Fruit fly (Drosophila melanogaster) whole organism, embryonic: ENCODE measurements around the gene Cpr66Cb.

Source experiments
- Ada2b ChIP-seq: fragments of 200-800 bp; sonication (Bioruptor generic); IDR thresholded peaks from 2 replicates; pipeline ENCODE4 v1.3.6; 2022; ENCODE audit warnings: missing biosample characterization, missing genetic modification characterization
- C15 ChIP-seq: fragments of 200-800 bp; sonication (Bioruptor generic); IDR thresholded peaks from 3 replicates; pipeline ENCODE4 v1.3.6; 2022; ENCODE audit warnings: missing biosample characterization, missing genetic modification characterization
- CG10147 ChIP-seq: fragments of 200-800 bp; sonication (Bioruptor generic); optimal IDR thresholded peaks from 2 replicates; lab custom pipeline; 2019; ENCODE audit warnings: missing biosample characterization, mild to moderate bottlenecking, missing genetic modification characterization, moderate library complexity
- CG11093 ChIP-seq: fragments of 200-800 bp; sonication (Bioruptor generic); IDR thresholded peaks from 3 replicates; pipeline ENCODE4 v1.3.6; 2022; ENCODE audit warnings: missing biosample characterization, missing genetic modification characterization
- CG12942 ChIP-seq: fragments of 200-800 bp; sonication (Bioruptor generic); optimal IDR thresholded peaks from 3 replicates; lab custom pipeline; 2016; ENCODE audit warnings: missing biosample characterization, missing genetic modification characterization
- CG14965 ChIP-seq: fragments of 200-800 bp; sonication (Bioruptor generic); optimal IDR thresholded peaks from 2 replicates; lab custom pipeline; 2016; ENCODE audit warnings: missing biosample characterization, missing genetic modification characterization, borderline replicate concordance
- CG15011 ChIP-seq: fragments of 200-800 bp; sonication (Bioruptor generic); optimal IDR thresholded peaks from 3 replicates; lab custom pipeline; 2018; ENCODE audit warnings: missing biosample characterization, mild to moderate bottlenecking, missing genetic modification characterization
- CG17612 ChIP-seq: fragments of 200-800 bp; sonication (Bioruptor generic); IDR thresholded peaks from 2 replicates; pipeline ENCODE4 v1.3.6; 2022; ENCODE audit warnings: missing biosample characterization, missing genetic modification characterization
- CG18764 ChIP-seq: fragments of 200-800 bp; sonication (Bioruptor generic); optimal IDR thresholded peaks from 3 replicates; lab custom pipeline; 2016; ENCODE audit warnings: missing biosample characterization, missing genetic modification characterization
- CG2199 ChIP-seq: fragments of 200-800 bp; sonication (Bioruptor generic); IDR thresholded peaks from 3 replicates; pipeline ENCODE4 v1.3.6; 2022; ENCODE audit warnings: missing biosample characterization, missing genetic modification characterization
- CG31388 ChIP-seq: fragments of 200-800 bp; sonication (Bioruptor generic); optimal IDR thresholded peaks from 2 replicates; lab custom pipeline; 2016; ENCODE audit warnings: missing biosample characterization, missing genetic modification characterization
- CG32772 ChIP-seq: fragments of 200-800 bp; sonication (Bioruptor generic); IDR thresholded peaks from 2 replicates; pipeline ENCODE4 v1.3.6; 2022; ENCODE audit warnings: missing biosample characterization, missing genetic modification characterization
- CG33213 ChIP-seq: fragments of 200-800 bp; sonication (Bioruptor generic); optimal IDR thresholded peaks from 3 replicates; lab custom pipeline; 2016; ENCODE audit warnings: missing biosample characterization, missing genetic modification characterization
- CG4282 ChIP-seq: fragments of 200-800 bp; sonication (Bioruptor generic); optimal IDR thresholded peaks from 2 replicates; lab custom pipeline; 2016; ENCODE audit warnings: missing biosample characterization, missing genetic modification characterization
- CG4360 ChIP-seq: fragments of 200-800 bp; sonication (Bioruptor generic); IDR thresholded peaks from 2 replicates; pipeline ENCODE4 v1.3.6; 2022; ENCODE audit warnings: missing biosample characterization, missing genetic modification characterization
- CG6689 ChIP-seq: fragments of 200-800 bp; sonication (Bioruptor generic); IDR thresholded peaks from 2 replicates; pipeline ENCODE4 v1.3.6; 2022; ENCODE audit warnings: missing biosample characterization, missing genetic modification characterization
- CTCF ChIP-seq: fragments of 200-800 bp; sonication (Bioruptor generic); optimal IDR thresholded peaks from 2 replicates; lab custom pipeline; 2017; ENCODE audit warnings: missing biosample characterization, mild to moderate bottlenecking, missing genetic modification characterization, moderate library complexity
- CkIIα-i1 ChIP-seq: fragments of 200-800 bp; sonication (Bioruptor generic); IDR thresholded peaks from 2 replicates; pipeline ENCODE4 v1.3.6; 2022; ENCODE audit warnings: missing biosample characterization, missing genetic modification characterization
- Deaf1 ChIP-seq: fragments of 200-800 bp; optimal IDR thresholded peaks from 3 replicates; lab custom pipeline; 2019; ENCODE audit warnings: missing biosample characterization, mild to moderate bottlenecking, missing genetic modification characterization, moderate library complexity
- Dip2 ChIP-seq: fragments of 200-800 bp; sonication (Bioruptor generic); IDR thresholded peaks from 2 replicates; pipeline ENCODE4 v1.3.6; 2022; ENCODE audit warnings: missing biosample characterization, missing genetic modification characterization
- Drgx ChIP-seq: fragments of 200-800 bp; sonication (Bioruptor generic); IDR thresholded peaks from 2 replicates; pipeline ENCODE4 v1.3.6; 2022; ENCODE audit warnings: missing biosample characterization, missing genetic modification characterization
- Hr51 ChIP-seq, 2 experiments: fragments of 200-800 bp; sonication (Bioruptor generic); optimal IDR thresholded peaks; 2 replicates in 1 of 2; 3 replicates in 1 of 2; lab custom pipeline; 2016 to 2018; ENCODE audit warnings: missing biosample characterization in 2 of 2, missing genetic modification characterization in 2 of 2, mild to moderate bottlenecking in 1 of 2, moderate library complexity in 1 of 2
- Jarid2 ChIP-seq: fragments of 200-800 bp; sonication (Bioruptor generic); optimal IDR thresholded peaks from 3 replicates; lab custom pipeline; 2017; ENCODE audit warnings: mild to moderate bottlenecking, missing biosample characterization, missing genetic modification reagents, missing genetic modification characterization
- Pdp1 ChIP-seq, 2 experiments: fragments of 200-800 bp; sonication (Bioruptor generic); optimal IDR thresholded peaks; 3 replicates each; lab custom pipeline; 2016; ENCODE audit warnings: missing biosample characterization in 2 of 2, missing genetic modification characterization in 2 of 2, mild to moderate bottlenecking in 1 of 2, moderate library complexity in 1 of 2
- Ssrp ChIP-seq: fragments of 200-800 bp; sonication (Bioruptor generic); optimal IDR thresholded peaks from 2 replicates; lab custom pipeline; 2018; ENCODE audit warnings: missing biosample characterization, mild to moderate bottlenecking, missing genetic modification characterization, moderate library complexity
- dmrt99B ChIP-seq: fragments of 200-800 bp; sonication (Bioruptor generic); optimal IDR thresholded peaks from 2 replicates; lab custom pipeline; 2018; ENCODE audit warnings: missing biosample characterization, mild to moderate bottlenecking, missing genetic modification characterization, moderate library complexity
- dpn ChIP-seq, 2 experiments: fragments of 200-800 bp; sonication (Bioruptor generic); optimal IDR thresholded peaks; 3 replicates each; lab custom pipeline; 2016; ENCODE audit warnings: missing biosample characterization in 2 of 2, missing genetic modification characterization in 2 of 2
- fd102C ChIP-seq: fragments of 200-800 bp; sonication (Bioruptor generic); optimal IDR thresholded peaks from 2 replicates; lab custom pipeline; 2018; ENCODE audit warnings: missing biosample characterization, mild to moderate bottlenecking, missing genetic modification characterization, moderate library complexity
- nau ChIP-seq: fragments of 200-800 bp; sonication (Bioruptor generic); optimal IDR thresholded peaks from 3 replicates; lab custom pipeline; 2017; ENCODE audit warnings: missing biosample characterization, mild to moderate bottlenecking, missing genetic modification characterization, missing genetic modification reagents
- onecut ChIP-seq: fragments of 200-800 bp; sonication (Bioruptor generic); IDR thresholded peaks from 2 replicates; pipeline ENCODE4 v1.3.6; 2022; ENCODE audit warnings: missing biosample characterization, missing genetic modification characterization
- row ChIP-seq: fragments of 200-800 bp; sonication (Bioruptor generic); IDR thresholded peaks from 3 replicates; pipeline ENCODE4 v1.3.6; 2022; ENCODE audit warnings: missing biosample characterization, missing genetic modification characterization
- sens ChIP-seq: fragments of 200-800 bp; sonication (Bioruptor generic); peaks from one replicate; lab custom pipeline; 2016; ENCODE audit warnings: missing biosample characterization, missing genetic modification characterization
- sens-2 ChIP-seq: fragments of 200-800 bp; sonication (Bioruptor generic); IDR thresholded peaks from 2 replicates; pipeline ENCODE4 v1.3.6; 2022; ENCODE audit warnings: missing biosample characterization, missing genetic modification characterization
- sisA ChIP-seq: fragments of 200-800 bp; sonication (Bioruptor generic); IDR thresholded peaks from 2 replicates; pipeline ENCODE4 v1.3.6; 2022; ENCODE audit warnings: missing biosample characterization, missing genetic modification characterization
- tx ChIP-seq: fragments of 200-800 bp; sonication (Bioruptor generic); optimal IDR thresholded peaks from 2 replicates; lab custom pipeline; 2016; ENCODE audit warnings: missing biosample characterization, missing genetic modification characterization

Cpr66Cb gene

DNA sequence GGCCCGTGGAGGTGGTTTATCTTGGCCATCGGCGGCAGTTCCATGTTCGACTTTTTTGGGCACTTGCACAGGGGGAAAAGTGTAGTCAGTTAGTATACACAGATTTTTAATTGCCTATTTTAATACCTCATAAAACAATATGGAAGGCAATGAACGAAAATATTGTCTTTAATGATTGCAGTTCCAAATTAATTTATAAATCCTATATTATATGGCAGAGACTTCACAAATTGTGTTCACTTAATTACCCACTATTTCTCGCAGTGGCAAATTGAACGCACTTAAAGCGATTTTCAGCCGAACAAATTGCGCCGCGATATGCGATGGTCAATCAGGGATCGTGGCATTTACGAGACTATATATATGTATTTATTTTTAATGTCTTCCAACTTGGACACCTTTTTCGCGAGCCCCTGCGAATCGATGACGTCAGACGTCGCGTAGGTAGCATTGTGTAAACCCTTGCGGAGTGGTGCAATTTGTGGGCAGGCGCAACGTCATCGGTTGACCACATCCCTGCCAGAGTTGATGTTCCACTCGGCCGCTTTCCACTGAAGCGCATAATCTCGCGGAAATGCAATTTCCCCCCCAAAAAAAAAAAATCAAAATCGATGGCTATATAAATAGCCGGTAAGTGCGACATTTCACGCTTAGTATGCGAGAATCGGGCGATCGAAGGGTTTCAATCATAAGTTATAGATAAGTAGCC lies 16.2 kb upstream of the Cpr66Cb start, which contains the start of gene CG13670:
CG13670 (plus strand) TSS at position 659 of the 709 bp plus-strand sequence.
- TF ChIP-seq sens (GFP tag; lab: Kevin White, UChicago) (peak; percentile 1), CG6689 (GFP tag; lab: Robert Waterston, UW) (0 out of 2 replicates have a peak, but pooled peaks have one; percentile 9), dmrt99B (tag; lab: Kevin White, UChicago) (peak; percentile 2), CG10147 (GFP tag; lab: Kevin White, UChicago) (no peak), Drgx (GFP tag; lab: Robert Waterston, UW) (peak; percentile 62), CG18764 (no peak), CG11093 (GFP tag; lab: Robert Waterston, UW) (no peak), CG4282 (GFP tag; lab: Kevin White, UChicago) (no peak), Ada2b (GFP tag; lab: Robert Waterston, UW) (0 out of 2 replicates have a peak, but pooled peaks have one; percentile 22), CG15011 (no peak), Hr51 (GFP tag; optimal IDR thresholded peaks at IDR 0.05; lab: Kevin White, UChicago) (peak in 1 of 2 experiments; percentile 1)

DNA sequence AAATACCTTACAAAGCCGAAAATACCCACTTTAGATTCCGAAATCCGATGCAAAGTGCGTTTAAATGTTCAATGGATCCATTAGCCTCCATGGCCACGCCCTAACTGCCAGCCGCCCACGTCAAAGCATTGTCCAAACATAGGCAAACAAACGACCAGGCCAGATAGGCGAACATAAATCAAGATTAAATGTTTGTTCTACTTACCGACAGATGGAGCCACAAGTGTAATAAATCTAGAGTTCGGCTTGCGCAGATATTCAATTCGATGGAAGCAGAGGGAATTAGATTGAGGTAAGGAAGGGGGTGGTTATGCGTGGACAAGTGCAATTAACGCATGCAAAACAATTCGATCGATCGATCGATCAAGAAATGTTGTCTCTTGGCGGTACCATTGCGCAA lies 12.7 kb upstream of the Cpr66Cb start:
- peak; percentile 38 for TF ChIP-seq sens (GFP tag; lab: Kevin White, UChicago)
- no peak for TF ChIP-seq CkIIα-i1 (GFP tag; lab: Robert Waterston, UW)
- TF ChIP-seq tx, result no peak
- peak; percentile 90 for TF ChIP-seq CG14965
- TF ChIP-seq Ssrp, result no peak
- peak; percentile 84 for TF ChIP-seq CTCF (GFP tag; lab: Kevin White, UChicago)
- no peak for TF ChIP-seq CG33213
- TF ChIP-seq sisA (GFP tag; lab: Robert Waterston, UW), result no peak

DNA sequence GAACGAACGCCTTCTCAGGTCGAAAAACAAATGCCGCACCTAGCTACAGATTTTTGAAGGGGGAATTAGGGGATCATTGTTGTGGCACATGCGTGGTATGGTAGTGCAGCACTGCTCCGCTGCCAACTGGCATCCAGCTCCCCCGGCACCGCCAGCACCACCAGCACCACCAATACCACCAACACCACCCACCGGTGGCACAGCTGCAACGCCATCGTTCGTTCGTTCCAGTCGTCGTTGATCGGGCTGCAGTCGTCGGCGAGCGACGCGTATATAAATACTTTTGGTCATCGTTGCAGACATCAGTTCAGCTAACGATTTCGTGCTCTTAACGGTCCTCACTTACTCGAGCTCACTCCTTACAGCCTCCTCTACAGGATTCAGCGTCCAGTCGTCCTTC lies 10.9 kb upstream of the Cpr66Cb start, which contains the start of gene CG34461:
CG34461 (plus strand) TSS at position 301 of the 400 bp plus-strand sequence.
- TF ChIP-seq CG31388 (GFP tag; lab: Kevin White, UChicago), result no peak

DNA sequence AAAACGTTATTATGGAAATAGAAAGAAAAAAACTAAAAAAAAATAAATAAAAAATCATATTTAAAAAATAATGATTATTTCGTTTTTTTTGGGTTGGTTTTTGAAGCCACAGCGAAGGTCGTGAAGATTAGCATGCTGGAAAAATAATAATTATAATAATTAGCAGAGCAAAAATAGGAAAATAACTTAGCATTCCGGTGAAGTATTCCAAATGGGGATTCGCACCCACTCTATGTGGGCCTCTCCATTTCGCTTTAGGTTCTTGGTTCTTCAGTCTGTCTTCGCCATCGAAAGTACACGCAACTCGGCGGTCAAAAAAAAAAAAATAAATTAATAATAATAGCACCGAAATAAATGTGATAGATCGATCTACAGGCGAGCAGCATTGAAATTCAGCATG lies 8.2 kb upstream of the Cpr66Cb start, which contains the start of gene CG34462:
CG34462 (plus strand) TSS at position 301 of the 400 bp plus-strand sequence.
- TF ChIP-seq Deaf1 (tag; lab: Kevin White, UChicago), result no peak
- TF ChIP-seq CG12942 (GFP tag; lab: Kevin White, UChicago), result no peak
- no peak for TF ChIP-seq CG32772 (GFP tag; lab: Robert Waterston, UW)
- TF ChIP-seq CG17612, result no peak
- TF ChIP-seq sens-2, result no peak
- no peak for TF ChIP-seq fd102C
- TF ChIP-seq Pdp1 (GFP tag; optimal IDR thresholded peaks at IDR 0.05; lab: Kevin White, UChicago), result no peak
- TF ChIP-seq Dip2 (GFP tag; lab: Robert Waterston, UW), result no peak
- TF ChIP-seq nau (GFP tag; lab: Kevin White, UChicago), result no peak
- no peak for TF ChIP-seq C15 (GFP tag; lab: Robert Waterston, UW)
- TF ChIP-seq CG4360 (GFP tag; lab: Robert Waterston, UW), result no peak
- TF ChIP-seq Ssrp, result no peak
- TF ChIP-seq row (GFP tag; lab: Robert Waterston, UW), result no peak
- TF ChIP-seq Jarid2 (GFP tag; lab: Kevin White, UChicago), result no peak
- no peak for TF ChIP-seq CG2199 (GFP tag; lab: Robert Waterston, UW)
- no peak for TF ChIP-seq onecut (GFP tag; lab: Robert Waterston, UW)
- no peak for TF ChIP-seq dpn (GFP tag; optimal IDR thresholded peaks at IDR 0.05; lab: Kevin White, UChicago)
